Worm (Caenorhabditis elegans) whole organism, L2 larva: ENCODE data around the gene mrpl-32.
A peak's percentile ranks its signal among the peaks of the same experiment; 100 is the strongest.

ENCODE experiments used
- C34F6.9 ChIP-seq: fragments of 150-350 bp; optimal IDR thresholded peaks from 2 replicates; lab custom pipeline; 2014; ENCODE audit warnings: missing biosample characterization, missing genetic modification characterization
- F13H6.1 ChIP-seq: sonication (generic microtip); optimal IDR thresholded peaks from 2 replicates; lab custom pipeline; 2016; ENCODE audit warnings: missing genetic modification characterization, missing compliant biosample characterization
- R02D3.7 ChIP-seq: fragments of 150-350 bp; optimal IDR thresholded peaks from 2 replicates; lab custom pipeline; 2014; ENCODE audit warnings: missing biosample characterization, missing genetic modification characterization
- Y55F3AM.14 ChIP-seq: fragments of 200-800 bp; sonication (Bioruptor generic); optimal IDR thresholded peaks from 2 replicates; lab custom pipeline; 2018; ENCODE audit warnings: mild to moderate bottlenecking, missing genetic modification characterization, missing compliant biosample characterization
- ZK546.5 ChIP-seq: sonication (generic microtip); optimal IDR thresholded peaks from 2 replicates; lab custom pipeline; 2017; ENCODE audit warnings: missing biosample characterization, missing genetic modification characterization
- alr-1 ChIP-seq: fragments of 150-350 bp; optimal IDR thresholded peaks from 2 replicates; lab custom pipeline; 2014; ENCODE audit warnings: missing biosample characterization, missing genetic modification characterization
- aly-2 ChIP-seq: fragments of 150-350 bp; optimal IDR thresholded peaks from 2 replicates; lab custom pipeline; 2014; ENCODE audit warnings: missing biosample characterization, missing genetic modification characterization
- ama-1 ChIP-seq: fragments of 150-350 bp; optimal IDR thresholded peaks from 2 replicates; lab custom pipeline; 2018; ENCODE audit warnings: inconsistent platforms
- blmp-1 ChIP-seq: sonication (generic microtip); optimal IDR thresholded peaks from 2 replicates; lab custom pipeline; 2017; ENCODE audit warnings: missing genetic modification characterization, mild to moderate bottlenecking, missing compliant biosample characterization, antibody characterized with exemption, moderate library complexity; ENCODE audit not compliant: insufficient read depth
- ceh-16 ChIP-seq: fragments of 150-350 bp; optimal IDR thresholded peaks from 2 replicates; lab custom pipeline; 2014; ENCODE audit warnings: missing biosample characterization, missing genetic modification characterization
- ceh-82 ChIP-seq: fragments of 150-350 bp; optimal IDR thresholded peaks from 2 replicates; lab custom pipeline; 2014; ENCODE audit warnings: missing biosample characterization, missing genetic modification characterization
- crh-2 ChIP-seq: sonication (generic microtip); optimal IDR thresholded peaks from 2 replicates; lab custom pipeline; 2017; ENCODE audit warnings: missing biosample characterization, missing genetic modification characterization
- dmd-4 ChIP-seq: sonication (generic microtip); optimal IDR thresholded peaks from 2 replicates; lab custom pipeline; 2017; ENCODE audit warnings: missing biosample characterization, missing genetic modification characterization
- egl-27 ChIP-seq: sonication (generic microtip); optimal IDR thresholded peaks from 3 replicates; lab custom pipeline; 2017; ENCODE audit warnings: missing biosample characterization, missing genetic modification reagents, missing genetic modification characterization
- elt-1 ChIP-seq: fragments of 150-350 bp; optimal IDR thresholded peaks from 2 replicates; lab custom pipeline; 2014; ENCODE audit warnings: missing biosample characterization, missing genetic modification characterization
- elt-3 ChIP-seq: sonication (generic microtip); optimal IDR thresholded peaks from 2 replicates; lab custom pipeline; 2017; ENCODE audit warnings: missing biosample characterization, missing genetic modification characterization
- fos-1 ChIP-seq: fragments of 150-350 bp; optimal IDR thresholded peaks from 2 replicates; lab custom pipeline; 2014; ENCODE audit warnings: missing biosample characterization, missing genetic modification characterization
- lin-11 ChIP-seq: fragments of 150-350 bp; sonication (generic microtip); optimal IDR thresholded peaks from 2 replicates; lab custom pipeline; 2014; ENCODE audit warnings: missing biosample characterization, missing genetic modification characterization, inconsistent platforms, mixed read lengths
- lin-13 ChIP-seq: fragments of 150-350 bp; optimal IDR thresholded peaks from 2 replicates; lab custom pipeline; 2014; ENCODE audit warnings: missing biosample characterization, missing genetic modification reagents, missing genetic modification characterization
- lin-39 ChIP-seq: fragments of 150-350 bp; optimal IDR thresholded peaks from 2 replicates; lab custom pipeline; 2014; ENCODE audit warnings: missing biosample characterization, missing genetic modification reagents, missing genetic modification characterization
- lsy-2 ChIP-seq, 2 experiments: fragments of 150-350 bp in 1 of 2; sonication (generic microtip) in 1 of 2; optimal IDR thresholded peaks; 2 replicates each; lab custom pipeline; 2014 to 2017; ENCODE audit warnings: missing biosample characterization in 2 of 2, missing genetic modification characterization in 2 of 2
- mab-5 ChIP-seq: fragments of 150-350 bp; optimal IDR thresholded peaks from 2 replicates; lab custom pipeline; 2014; ENCODE audit warnings: missing biosample characterization, missing genetic modification characterization
- mdl-1 ChIP-seq, 2 experiments: fragments of 150-350 bp in 1 of 2; sonication (generic microtip) in 1 of 2; optimal IDR thresholded peaks; 2 replicates each; lab custom pipeline; 2017; ENCODE audit warnings: missing biosample characterization in 2 of 2, missing genetic modification characterization in 2 of 2
- nhr-10 ChIP-seq: sonication (generic microtip); optimal IDR thresholded peaks from 2 replicates; lab custom pipeline; 2017; ENCODE audit warnings: missing biosample characterization, missing genetic modification characterization
- nhr-11 ChIP-seq: fragments of 150-350 bp; optimal IDR thresholded peaks from 2 replicates; lab custom pipeline; 2014; ENCODE audit warnings: missing biosample characterization, missing genetic modification characterization
- nhr-12 ChIP-seq: fragments of 150-350 bp; optimal IDR thresholded peaks from 2 replicates; lab custom pipeline; 2014; ENCODE audit warnings: missing biosample characterization, missing genetic modification characterization
- nhr-129 ChIP-seq: fragments of 150-350 bp; optimal IDR thresholded peaks from 2 replicates; lab custom pipeline; 2014; ENCODE audit warnings: missing biosample characterization, missing genetic modification characterization
- nhr-21 ChIP-seq: fragments of 150-350 bp; optimal IDR thresholded peaks from 2 replicates; lab custom pipeline; 2014; ENCODE audit warnings: missing biosample characterization, missing genetic modification characterization
- nhr-23 ChIP-seq: fragments of 150-350 bp; optimal IDR thresholded peaks from 2 replicates; lab custom pipeline; 2014; ENCODE audit warnings: missing biosample characterization, missing genetic modification reagents, missing genetic modification characterization
- nhr-237 ChIP-seq: fragments of 150-350 bp; optimal IDR thresholded peaks from 2 replicates; lab custom pipeline; 2014; ENCODE audit warnings: missing biosample characterization, missing genetic modification characterization
- nhr-25 ChIP-seq: fragments of 150-350 bp; sonication (generic microtip); optimal IDR thresholded peaks from 3 replicates; lab custom pipeline; 2014; ENCODE audit warnings: missing biosample characterization, missing genetic modification characterization
- nhr-6 ChIP-seq: fragments of 150-350 bp; optimal IDR thresholded peaks from 2 replicates; lab custom pipeline; 2014; ENCODE audit warnings: missing biosample characterization, missing genetic modification characterization
- nhr-77 ChIP-seq: fragments of 150-350 bp; optimal IDR thresholded peaks from 2 replicates; lab custom pipeline; 2014; ENCODE audit warnings: missing biosample characterization, missing genetic modification characterization
- peb-1 ChIP-seq: fragments of 150-350 bp; optimal IDR thresholded peaks from 2 replicates; lab custom pipeline; 2014; ENCODE audit warnings: missing biosample characterization, missing genetic modification characterization
- sem-4 ChIP-seq: fragments of 150-350 bp; optimal IDR thresholded peaks from 2 replicates; lab custom pipeline; 2014; ENCODE audit warnings: missing biosample characterization, missing genetic modification reagents, missing genetic modification characterization
- skn-1 ChIP-seq: sonication (generic microtip); optimal IDR thresholded peaks from 2 replicates; lab custom pipeline; 2017; ENCODE audit warnings: missing biosample characterization, missing genetic modification characterization
- sma-3 ChIP-seq: sonication (generic microtip); optimal IDR thresholded peaks from 2 replicates; lab custom pipeline; 2016; ENCODE audit warnings: missing genetic modification reagents, missing genetic modification characterization, missing compliant biosample characterization
- sma-9 ChIP-seq, 2 experiments: fragments of 150-350 bp in 1 of 2; sonication (generic microtip) in 1 of 2; optimal IDR thresholded peaks; 2 replicates each; lab custom pipeline; 2014 to 2016; ENCODE audit warnings: missing genetic modification characterization in 2 of 2, mild to moderate bottlenecking in 1 of 2, missing biosample characterization in 1 of 2, missing compliant biosample characterization in 1 of 2, missing genetic modification reagents in 1 of 2, moderate library complexity in 1 of 2
- snpc-4 ChIP-seq: fragments of 150-350 bp; optimal IDR thresholded peaks from 2 replicates; lab custom pipeline; 2014; ENCODE audit warnings: missing biosample characterization, missing genetic modification characterization
- unc-55 ChIP-seq: fragments of 150-350 bp; sonication (generic microtip); optimal IDR thresholded peaks from 3 replicates; lab custom pipeline; 2014; ENCODE audit warnings: missing biosample characterization, missing genetic modification reagents, missing genetic modification characterization
- unc-62 ChIP-seq: fragments of 150-350 bp; optimal IDR thresholded peaks from 2 replicates; lab custom pipeline; 2014; ENCODE audit warnings: missing biosample characterization, missing genetic modification reagents, missing genetic modification characterization
- zag-1 ChIP-seq: fragments of 150-350 bp; optimal IDR thresholded peaks from 2 replicates; lab custom pipeline; 2014; ENCODE audit warnings: missing biosample characterization, missing genetic modification characterization
- ztf-1 ChIP-seq: fragments of 200-800 bp; sonication (Bioruptor generic); conservative IDR thresholded peaks from 2 replicates; pipeline ENCODE4 v1.3.6; 2022; ENCODE audit warnings: missing genetic modification characterization, missing compliant biosample characterization
- ztf-11 ChIP-seq: sonication (generic microtip); optimal IDR thresholded peaks from 2 replicates; lab custom pipeline; 2017; ENCODE audit warnings: missing biosample characterization, missing genetic modification characterization
- ztf-4 ChIP-seq: fragments of 150-350 bp; optimal IDR thresholded peaks from 2 replicates; lab custom pipeline; 2014; ENCODE audit warnings: missing biosample characterization, missing genetic modification characterization

Gene mrpl-32

ce11 chrIII:8413501-8413900 is 36.1 kb upstream of the mrpl-32 start:
- TF ChIP-seq peb-1: no peak
- no peak for TF ChIP-seq sma-9 (GFP tag; optimal IDR thresholded peaks at IDR 0.05; lab: Kevin White, UChicago)
- no peak for TF ChIP-seq sma-9 (tag; optimal IDR thresholded peaks at IDR 0.05; lab: Kevin White, UChicago)
- TF ChIP-seq fos-1 (tag; lab: Kevin White, UChicago): no peak
- TF ChIP-seq nhr-10 (tag; lab: Kevin White, UChicago): no peak
- no peak for TF ChIP-seq ceh-16 (tag; lab: Kevin White, UChicago)
- TF ChIP-seq nhr-11: no peak
- TF ChIP-seq unc-55 (GFP tag; lab: Kevin White, UChicago): no peak
- no peak for TF ChIP-seq sma-3 (GFP tag; lab: Kevin White, UChicago)
- no peak for TF ChIP-seq C34F6.9 (tag; lab: Kevin White, UChicago)
- no peak for TF ChIP-seq sem-4 (tag; lab: Kevin White, UChicago)
- TF ChIP-seq lin-39 (tag; lab: Kevin White, UChicago): no peak
- TF ChIP-seq ztf-11: no peak
- TF ChIP-seq nhr-12: no peak
- TF ChIP-seq nhr-25 (tag; lab: Kevin White, UChicago): no peak

- TF ChIP-seq ztf-11 (no peak), fos-1 (tag; lab: Kevin White, UChicago) (no peak), lin-39 (tag; lab: Kevin White, UChicago) (no peak), skn-1 (tag; lab: Kevin White, UChicago) (no peak), nhr-25 (tag; lab: Kevin White, UChicago) (no peak), nhr-6 (no peak), mab-5 (tag; lab: Kevin White, UChicago) (no peak), elt-3 (tag; lab: Kevin White, UChicago) (no peak)
These were observed 32.7 kb upstream of the mrpl-32 start for ce11 chrIII:8416871-8417191.

- TF ChIP-seq crh-2 (peak; percentile 96), snpc-4 (peak; percentile 64), skn-1 (tag; lab: Kevin White, UChicago) (no peak), zag-1 (tag; lab: Kevin White, UChicago) (peak; percentile 89), C34F6.9 (tag; lab: Kevin White, UChicago) (peak; percentile 93), nhr-25 (tag; lab: Kevin White, UChicago) (peak; percentile 90), unc-62 (GFP tag; lab: Kevin White, UChicago) (peak; percentile 79), R02D3.7 (tag; lab: Kevin White, UChicago) (peak; percentile 59), ceh-16 (tag; lab: Kevin White, UChicago) (peak; percentile 20), nhr-10 (tag; lab: Kevin White, UChicago) (peak; percentile 67), nhr-77 (no peak), lin-39 (tag; lab: Kevin White, UChicago) (peak; percentile 90), unc-55 (GFP tag; lab: Kevin White, UChicago) (peak; percentile 85), nhr-11 (no peak), ceh-82 (tag; lab: Kevin White, UChicago) (peak; percentile 49), sma-9 (GFP tag; optimal IDR thresholded peaks at IDR 0.05; lab: Kevin White, UChicago) (peak; percentile 89), sma-9 (tag; optimal IDR thresholded peaks at IDR 0.05; lab: Kevin White, UChicago) (no peak), ZK546.5 (tag; lab: Kevin White, UChicago) (peak; percentile 60), nhr-129 (tag; lab: Kevin White, UChicago) (peak; percentile 97), nhr-12 (peak; percentile 62), elt-1 (tag; lab: Kevin White, UChicago) (no peak), alr-1 (no peak), ztf-4 (tag; lab: Kevin White, UChicago) (peak; percentile 91), dmd-4 (tag; lab: Kevin White, UChicago) (no peak), blmp-1 (tag; lab: Kevin White, UChicago) (peak; percentile 77), nhr-237 (tag; lab: Kevin White, UChicago) (no peak), Y55F3AM.14 (GFP tag; lab: Kevin White, UChicago) (peak; percentile 88), F13H6.1 (tag; lab: Kevin White, UChicago) (peak; percentile 98), aly-2 (tag; lab: Kevin White, UChicago) (no peak), egl-27 (peak; percentile 77), nhr-23 (no peak), lin-13 (GFP tag; lab: Kevin White, UChicago) (peak; percentile 93), nhr-6 (peak; percentile 91), ama-1 (lab: Kevin White, UChicago) (no peak), peb-1 (no peak), elt-3 (tag; lab: Kevin White, UChicago) (no peak), ztf-1 (GFP tag; lab: Robert Waterston, UW) (no peak), sma-3 (GFP tag; lab: Kevin White, UChicago) (peak; percentile 90), mab-5 (tag; lab: Kevin White, UChicago) (peak; percentile 95), fos-1 (tag; lab: Kevin White, UChicago) (peak; percentile 88), sem-4 (tag; lab: Kevin White, UChicago) (peak; percentile 93), mdl-1 (tag; optimal IDR thresholded peaks at IDR 0.05; lab: Kevin White, UChicago) (peak; percentile 74 to 90), nhr-21 (tag; lab: Kevin White, UChicago) (peak; percentile 90), lin-11 (peak; percentile 94), lsy-2 (tag; optimal IDR thresholded peaks at IDR 0.05; lab: Kevin White, UChicago) (peak; percentile 95 to 99)
These were observed 32.2 kb upstream of the mrpl-32 start for ce11 chrIII:8417192-8417967.
